Worm (Caenorhabditis elegans) whole organism, L4 larva: ENCODE data around the gene rps-23.

Experiments used
- T26A8.4 ChIP-seq: fragments of 200-800 bp; sonication (Bioruptor generic); IDR thresholded peaks from 2 replicates; pipeline ENCODE4 v1.3.6; 2022; ENCODE audit warnings: missing genetic modification characterization, missing compliant biosample characterization
- fos-1 ChIP-seq: fragments of 150-350 bp; optimal IDR thresholded peaks from 2 replicates; lab custom pipeline; 2014; ENCODE audit warnings: missing biosample characterization, missing genetic modification characterization
- hlh-11 ChIP-seq: fragments of 200-800 bp; sonication (Bioruptor generic); optimal IDR thresholded peaks from 2 replicates; lab custom pipeline; 2018; ENCODE audit warnings: mild to moderate bottlenecking, missing genetic modification characterization, missing compliant biosample characterization
- mdl-1 ChIP-seq, 2 experiments: fragments of 150-350 bp in 1 of 2; sonication (generic microtip) in 1 of 2; optimal IDR thresholded peaks; 2 replicates each; lab custom pipeline; 2014 to 2017; ENCODE audit warnings: missing biosample characterization in 2 of 2, missing genetic modification characterization in 2 of 2
- mep-1 ChIP-seq: fragments of 150-350 bp; sonication (generic microtip); optimal IDR thresholded peaks from 3 replicates; lab custom pipeline; 2014; ENCODE audit warnings: missing biosample characterization, missing genetic modification characterization
- nhr-11 ChIP-seq: fragments of 150-350 bp; optimal IDR thresholded peaks from 2 replicates; lab custom pipeline; 2014; ENCODE audit warnings: missing biosample characterization, missing genetic modification characterization
- pqm-1 ChIP-seq: sonication (generic microtip); optimal IDR thresholded peaks from 2 replicates; lab custom pipeline; 2017; ENCODE audit warnings: missing biosample characterization, missing genetic modification characterization
- ztf-11 ChIP-seq: fragments of 150-350 bp; optimal IDR thresholded peaks from 2 replicates; lab custom pipeline; 2014; ENCODE audit warnings: missing biosample characterization, missing genetic modification characterization

ce11 chrIV:12410167-12410566 lies 19.3 kb upstream of the rps-23 start, which contains the start of gene acl-13:
- no peak for TF ChIP-seq mep-1 (tag; lab: Kevin White, UChicago)
- TF ChIP-seq T26A8.4 (GFP tag; lab: Robert Waterston, UW) = no peak
- TF ChIP-seq hlh-11 = no peak
- no peak for TF ChIP-seq nhr-11 (tag; lab: Kevin White, UChicago)
- TF ChIP-seq mdl-1 (tag; optimal IDR thresholded peaks at IDR 0.05; lab: Kevin White, UChicago) = no peak
- no peak for TF ChIP-seq pqm-1
- no peak for TF ChIP-seq fos-1 (tag; lab: Kevin White, UChicago)
- TF ChIP-seq ztf-11 (tag; lab: Kevin White, UChicago) = no peak
